Fruit fly (Drosophila melanogaster) whole organism, pupa: ENCODE results near the gene Nepl19.

ENCODE experiments used
- CG10348 ChIP-seq: fragments of 200-800 bp; sonication (Bioruptor generic); IDR thresholded peaks from 2 replicates; pipeline ENCODE4 v1.3.6; 2022; ENCODE audit warnings: missing biosample characterization, missing genetic modification characterization
- CG12605 ChIP-seq: fragments of 200-800 bp; sonication (Bioruptor generic); IDR thresholded peaks from 2 replicates; pipeline ENCODE4 v1.3.6; 2022; ENCODE audit warnings: missing biosample characterization, missing genetic modification characterization
- CG13204 ChIP-seq: fragments of 200-800 bp; sonication (Bioruptor generic); optimal IDR thresholded peaks from 2 replicates; lab custom pipeline; 2018; ENCODE audit warnings: missing biosample characterization, mild to moderate bottlenecking, missing genetic modification characterization, moderate library complexity
- CG14655 ChIP-seq: fragments of 200-800 bp; sonication (Bioruptor generic); optimal IDR thresholded peaks from 3 replicates; lab custom pipeline; 2017; ENCODE audit warnings: mild to moderate bottlenecking, missing biosample characterization, missing genetic modification reagents, missing genetic modification characterization
- CG15710 ChIP-seq: fragments of 200-800 bp; sonication (Bioruptor generic); optimal IDR thresholded peaks from 2 replicates; lab custom pipeline; 2018; ENCODE audit warnings: missing biosample characterization, mild to moderate bottlenecking, missing genetic modification characterization, moderate library complexity
- CG17806 ChIP-seq: fragments of 200-800 bp; sonication (Bioruptor generic); optimal IDR thresholded peaks from 2 replicates; lab custom pipeline; 2018; ENCODE audit warnings: missing biosample characterization, mild to moderate bottlenecking, missing genetic modification characterization, moderate library complexity
- CG32121 ChIP-seq: fragments of 200-800 bp; sonication (Bioruptor generic); IDR thresholded peaks from 2 replicates; pipeline ENCODE4 v1.3.6; 2022; ENCODE audit warnings: missing biosample characterization, missing genetic modification characterization
- CG34367 ChIP-seq: fragments of 200-800 bp; sonication (Bioruptor generic); optimal IDR thresholded peaks from 2 replicates; lab custom pipeline; 2018; ENCODE audit warnings: missing biosample characterization, mild to moderate bottlenecking, missing genetic modification characterization
- CG4496 ChIP-seq: fragments of 200-800 bp; sonication (Bioruptor generic); IDR thresholded peaks from 3 replicates; pipeline ENCODE4 v1.3.6; 2022; ENCODE audit warnings: missing biosample characterization, missing genetic modification characterization
- CG8159 ChIP-seq: fragments of 200-800 bp; sonication (Bioruptor generic); optimal IDR thresholded peaks from 3 replicates; lab custom pipeline; 2018; ENCODE audit warnings: missing biosample characterization, mild to moderate bottlenecking, missing genetic modification characterization, moderate library complexity
- CG8301 ChIP-seq: fragments of 200-800 bp; sonication (Bioruptor generic); optimal IDR thresholded peaks from 2 replicates; lab custom pipeline; 2018; ENCODE audit warnings: missing biosample characterization, mild to moderate bottlenecking, missing genetic modification characterization
- CG9948 ChIP-seq: fragments of 200-800 bp; sonication (Bioruptor generic); optimal IDR thresholded peaks from 2 replicates; lab custom pipeline; 2018; ENCODE audit warnings: missing biosample characterization, mild to moderate bottlenecking, missing genetic modification characterization, moderate library complexity
- D1 ChIP-seq: fragments of 200-800 bp; sonication (Bioruptor generic); optimal IDR thresholded peaks from 2 replicates; lab custom pipeline; 2018; ENCODE audit warnings: missing biosample characterization, mild to moderate bottlenecking, missing genetic modification characterization, moderate library complexity
- EcR ChIP-seq: fragments of 200-800 bp; sonication (Bioruptor generic); optimal IDR thresholded peaks from 3 replicates; lab custom pipeline; 2019; ENCODE audit warnings: missing biosample characterization, missing genetic modification characterization, mild to moderate bottlenecking, moderate library complexity, missing genetic modification reagents
- Ets98B ChIP-seq: fragments of 200-800 bp; sonication (Bioruptor generic); IDR thresholded peaks from 2 replicates; pipeline ENCODE4 v1.3.6; 2022; ENCODE audit warnings: missing biosample characterization, missing genetic modification characterization
- Pif1A ChIP-seq: fragments of 200-800 bp; sonication (Bioruptor generic); optimal IDR thresholded peaks from 3 replicates; lab custom pipeline; 2016; ENCODE audit warnings: missing biosample characterization, missing genetic modification characterization
- Pif1B ChIP-seq: fragments of 200-800 bp; sonication (Bioruptor generic); optimal IDR thresholded peaks from 3 replicates; lab custom pipeline; 2016; ENCODE audit warnings: missing biosample characterization, missing genetic modification characterization
- Snoo ChIP-seq: fragments of 200-800 bp; sonication (Bioruptor generic); optimal IDR thresholded peaks from 3 replicates; lab custom pipeline; 2017; ENCODE audit warnings: missing biosample characterization, mild to moderate bottlenecking, missing genetic modification characterization, inconsistent platforms
- fd96Ca ChIP-seq: fragments of 200-800 bp; sonication (Bioruptor generic); IDR thresholded peaks from 3 replicates; pipeline ENCODE4 v1.3.6; 2022; ENCODE audit warnings: missing biosample characterization, missing genetic modification characterization
- gl ChIP-seq: fragments of 200-800 bp; sonication (Bioruptor generic); optimal IDR thresholded peaks from 2 replicates; lab custom pipeline; 2018; ENCODE audit warnings: missing biosample characterization, mild to moderate bottlenecking, missing genetic modification characterization
- rn ChIP-seq: fragments of 200-800 bp; sonication (Bioruptor generic); IDR thresholded peaks from 2 replicates; pipeline ENCODE4 v1.3.6; 2022; ENCODE audit warnings: missing biosample characterization, missing genetic modification characterization

Gene Nepl19

dm6 chr3R:28880066-28880842 is at the start of gene Nepl19, which contains the start of gene Nepl20:
Nepl19 (minus strand) TSS chr3R:28880122.
Nepl20 (plus strand) TSS chr3R:28880792.
- peak; percentile 79 for TF ChIP-seq rn
- TF ChIP-seq CG8159 (tag; lab: Kevin White, UChicago) = peak; percentile 92
- peak; percentile 93 for TF ChIP-seq Ets98B (GFP tag; lab: Robert Waterston, UW)
- TF ChIP-seq CG34367 (tag; lab: Kevin White, UChicago) = peak; percentile 89
- TF ChIP-seq CG32121 = peak; percentile 94
- TF ChIP-seq gl (tag; lab: Kevin White, UChicago) = peak; percentile 80
- peak; percentile 85 for TF ChIP-seq CG9948 (tag; lab: Kevin White, UChicago)
- TF ChIP-seq Pif1A (GFP tag; lab: Kevin White, UChicago) = peak; percentile 85
- TF ChIP-seq CG4496 (GFP tag; lab: Robert Waterston, UW) = peak; percentile 95
- peak; percentile 90 for TF ChIP-seq CG8301 (tag; lab: Kevin White, UChicago)
- peak; percentile 65 for TF ChIP-seq CG13204
- peak; percentile 92 for TF ChIP-seq fd96Ca (GFP tag; lab: Robert Waterston, UW)
- no peak for TF ChIP-seq D1 (tag; lab: Kevin White, UChicago)
- peak; percentile 89 for TF ChIP-seq CG15710 (tag; lab: Kevin White, UChicago)
- TF ChIP-seq CG17806 (tag; lab: Kevin White, UChicago) = peak; percentile 89
- TF ChIP-seq Snoo (tag; lab: Kevin White, UChicago) = peak; percentile 85
- peak; percentile 65 for TF ChIP-seq CG10348 (GFP tag; lab: Robert Waterston, UW)
- TF ChIP-seq CG12605 (GFP tag; lab: Robert Waterston, UW) = peak; percentile 91
- TF ChIP-seq EcR (GFP tag; lab: Kevin White, UChicago) = peak; percentile 77
- peak; percentile 84 for TF ChIP-seq Pif1B (GFP tag; lab: Kevin White, UChicago)
- TF ChIP-seq CG14655 = peak; percentile 91

DNA sequence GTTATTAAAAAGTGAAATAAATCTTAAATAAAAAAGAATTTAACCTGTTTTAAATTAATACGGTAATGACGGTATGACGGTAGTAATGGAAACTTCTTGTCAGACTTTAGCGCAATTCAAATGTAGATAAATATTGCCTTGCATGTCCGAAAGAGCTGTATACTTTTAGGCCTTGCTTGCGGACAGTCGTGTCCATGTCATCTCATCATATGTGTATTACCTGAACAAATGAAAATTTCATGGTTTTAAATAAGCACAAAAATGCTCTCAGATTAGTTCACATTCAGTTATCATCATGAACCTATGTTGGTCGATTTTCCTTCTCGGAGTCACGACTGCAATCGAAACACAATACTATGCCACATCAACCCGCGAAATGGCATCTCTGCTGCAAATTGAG is 42.8 kb upstream of the Nepl19 start, which contains the start of gene CG11828:
TSS of gene CG11828 (plus strand) at position 301 of the 400 bp plus-strand sequence.
- TF ChIP-seq CG32121 (no peak), CG8301 (tag; lab: Kevin White, UChicago) (no peak), CG13204 (no peak), CG4496 (GFP tag; lab: Robert Waterston, UW) (no peak), Pif1B (GFP tag; lab: Kevin White, UChicago) (no peak), CG15710 (tag; lab: Kevin White, UChicago) (no peak)

- no peak for TF ChIP-seq fd96Ca (GFP tag; lab: Robert Waterston, UW)
- no peak for TF ChIP-seq CG4496 (GFP tag; lab: Robert Waterston, UW)
- no peak; the same call in 1 of the 2 replicates for TF ChIP-seq Ets98B (GFP tag; lab: Robert Waterston, UW)
- peak; percentile 89 for TF ChIP-seq EcR (GFP tag; lab: Kevin White, UChicago)
- TF ChIP-seq CG15710 (tag; lab: Kevin White, UChicago) = peak; percentile 63
- TF ChIP-seq CG12605 (GFP tag; lab: Robert Waterston, UW) = peak; percentile 71; the same call in 1 of the 2 replicates
- peak; percentile 90 for TF ChIP-seq gl (tag; lab: Kevin White, UChicago)
- peak; percentile 49 for TF ChIP-seq Pif1A (GFP tag; lab: Kevin White, UChicago)
- TF ChIP-seq CG8159 (tag; lab: Kevin White, UChicago) = peak; percentile 53
- peak; percentile 72 for TF ChIP-seq CG14655
- no peak for TF ChIP-seq D1 (tag; lab: Kevin White, UChicago)
- peak; percentile 76 for TF ChIP-seq CG13204
- TF ChIP-seq CG34367 (tag; lab: Kevin White, UChicago) = peak; percentile 59
- no peak for TF ChIP-seq Snoo (tag; lab: Kevin White, UChicago)
- TF ChIP-seq CG10348 (GFP tag; lab: Robert Waterston, UW) = no peak
- peak; percentile 48 for TF ChIP-seq CG17806 (tag; lab: Kevin White, UChicago)
- no peak for TF ChIP-seq Pif1B (GFP tag; lab: Kevin White, UChicago)
Observed at dm6 chr3R:28913890-28914750, 34.2 kb upstream of the Nepl19 start.

DNA sequence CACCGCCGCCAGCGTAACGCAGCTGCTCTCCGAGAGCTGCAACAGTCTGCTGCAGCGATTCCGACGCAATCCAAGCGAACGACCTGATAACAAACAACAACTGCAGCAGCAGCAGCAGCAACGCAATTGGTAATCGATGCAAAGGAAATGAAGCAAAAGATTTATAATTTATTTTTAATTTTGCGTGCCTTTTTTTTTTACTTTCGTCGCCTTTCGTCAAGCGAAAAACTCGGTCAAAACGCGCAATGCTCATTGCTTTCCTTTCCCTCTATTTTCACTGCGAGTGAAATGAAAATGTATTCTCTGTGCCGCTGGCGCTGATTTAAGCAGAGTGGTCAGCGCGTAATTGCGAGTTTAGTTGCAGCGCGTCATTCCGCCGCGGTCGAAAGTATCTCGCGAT is 33.1 kb upstream of the Nepl19 start:
- TF ChIP-seq CG32121 = peak; percentile 30; the same call in 1 of the 2 replicates
- peak; percentile 39 for TF ChIP-seq CG8301 (tag; lab: Kevin White, UChicago)
- peak; percentile 53 for TF ChIP-seq gl (tag; lab: Kevin White, UChicago)
- TF ChIP-seq CG17806 (tag; lab: Kevin White, UChicago) = no peak
- no peak for TF ChIP-seq CG13204
- 0 out of 3 replicates have a peak, but pooled peaks have one; percentile 21 for TF ChIP-seq fd96Ca (GFP tag; lab: Robert Waterston, UW)
- TF ChIP-seq CG14655 = peak; percentile 27
- TF ChIP-seq Pif1A (GFP tag; lab: Kevin White, UChicago) = peak; percentile 1

dm6 chr3R:28911758-28912157 is 31.8 kb upstream of the Nepl19 start:
- TF ChIP-seq Pif1B (GFP tag; lab: Kevin White, UChicago) (peak; percentile 62), CG8159 (tag; lab: Kevin White, UChicago) (peak; percentile 24), CG14655 (peak; percentile 79), CG8301 (tag; lab: Kevin White, UChicago) (peak; percentile 74), CG9948 (tag; lab: Kevin White, UChicago) (peak; percentile 33), fd96Ca (GFP tag; lab: Robert Waterston, UW) (peak; percentile 89), D1 (tag; lab: Kevin White, UChicago) (no peak), Snoo (tag; lab: Kevin White, UChicago) (no peak), CG32121 (peak; percentile 86), Ets98B (GFP tag; lab: Robert Waterston, UW) (peak; percentile 86), CG12605 (GFP tag; lab: Robert Waterston, UW) (peak; percentile 43; the same call in 1 of the 2 replicates), CG15710 (tag; lab: Kevin White, UChicago) (peak; percentile 8), gl (tag; lab: Kevin White, UChicago) (no peak), CG17806 (tag; lab: Kevin White, UChicago) (peak; percentile 46), rn (no peak), CG4496 (GFP tag; lab: Robert Waterston, UW) (peak; percentile 88), EcR (GFP tag; lab: Kevin White, UChicago) (no peak), Pif1A (GFP tag; lab: Kevin White, UChicago) (peak; percentile 65)
- TF ChIP-seq, all 21 proteins: peak for 13
